Fruit fly (Drosophila melanogaster) whole organism, embryonic: ENCODE measurements around the gene CG32298.

Experiments used
- CG2678 ChIP-seq: fragments of 200-800 bp; sonication (Bioruptor generic); optimal IDR thresholded peaks from 3 replicates; lab custom pipeline; 2019; ENCODE audit warnings: missing biosample characterization, mild to moderate bottlenecking, missing genetic modification characterization, moderate library complexity
- CG32772 ChIP-seq: fragments of 200-800 bp; sonication (Bioruptor generic); IDR thresholded peaks from 2 replicates; pipeline ENCODE4 v1.3.6; 2022; ENCODE audit warnings: missing biosample characterization, missing genetic modification characterization
- CG3995 ChIP-seq: fragments of 200-800 bp; sonication (Bioruptor generic); optimal IDR thresholded peaks from 3 replicates; lab custom pipeline; 2016; ENCODE audit warnings: missing biosample characterization, missing genetic modification characterization
- CG9876 ChIP-seq: fragments of 200-800 bp; sonication (Bioruptor generic); optimal IDR thresholded peaks from 2 replicates; lab custom pipeline; 2016; ENCODE audit warnings: missing biosample characterization, missing genetic modification characterization
- Fer1 ChIP-seq: fragments of 200-800 bp; sonication (Bioruptor generic); optimal IDR thresholded peaks from 2 replicates; lab custom pipeline; 2017; ENCODE audit warnings: missing biosample characterization, mild to moderate bottlenecking, missing genetic modification characterization
- al ChIP-seq: fragments of 200-800 bp; sonication (Bioruptor generic); IDR thresholded peaks from 2 replicates; pipeline ENCODE4 v1.3.6; 2022; ENCODE audit warnings: missing biosample characterization, missing genetic modification characterization
- ato ChIP-seq: fragments of 200-800 bp; sonication (Bioruptor generic); IDR thresholded peaks from 2 replicates; pipeline ENCODE4 v1.3.6; 2022; ENCODE audit warnings: missing biosample characterization, missing genetic modification characterization; ENCODE audit not compliant: partially characterized antibody
- crp ChIP-seq, 2 experiments: fragments of 200-800 bp; sonication (Bioruptor generic); optimal IDR thresholded peaks; 2 replicates in 1 of 2; 3 replicates in 1 of 2; lab custom pipeline; 2017; ENCODE audit warnings: missing biosample characterization in 2 of 2, missing genetic modification characterization in 2 of 2, mild to moderate bottlenecking in 1 of 2, moderate library complexity in 1 of 2
- fd96Cb ChIP-seq: fragments of 200-800 bp; sonication (Bioruptor generic); optimal IDR thresholded peaks from 2 replicates; lab custom pipeline; 2018; ENCODE audit warnings: missing biosample characterization, mild to moderate bottlenecking, missing genetic modification characterization, moderate library complexity
- kay ChIP-seq: fragments of 200-800 bp; sonication (Bioruptor generic); optimal IDR thresholded peaks from 2 replicates; lab custom pipeline; 2016; ENCODE audit warnings: missing biosample characterization, missing genetic modification characterization
- lola ChIP-seq, 3 experiments: fragments of >200 bp in 2 of 3; fragments of 200-800 bp in 1 of 3; sonication (Bioruptor generic) in 1 of 3; optimal IDR thresholded peaks; 2 replicates each; lab custom pipeline; 2017 to 2019; ENCODE audit warnings: missing biosample characterization in 3 of 3, missing genetic modification characterization in 3 of 3, mild to moderate bottlenecking in 1 of 3, moderate library complexity in 1 of 3
- nerfin-2 ChIP-seq: fragments of 200-800 bp; sonication (Bioruptor generic); IDR thresholded peaks from 2 replicates; pipeline ENCODE4 v1.3.6; 2022; ENCODE audit warnings: missing biosample characterization, missing genetic modification characterization; ENCODE audit not compliant: partially characterized antibody
- slou ChIP-seq: fragments of 200-800 bp; sonication (Bioruptor generic); optimal IDR thresholded peaks from 3 replicates; lab custom pipeline; 2016; ENCODE audit warnings: missing biosample characterization, missing genetic modification characterization
- vvl ChIP-seq: fragments of 200-800 bp; sonication (Bioruptor generic); IDR thresholded peaks from 2 replicates; pipeline ENCODE4 v1.3.6; 2022; ENCODE audit warnings: missing biosample characterization, missing genetic modification characterization

dm6 chr3L:2434179-2434578 lies 43.4 kb upstream of the CG32298 start:
- TF ChIP-seq Fer1 (GFP tag; lab: Kevin White, UChicago) (no peak), CG3995 (no peak), CG2678 (tag; lab: Kevin White, UChicago) (no peak), ato (GFP tag; lab: Robert Waterston, UW) (no peak), lola (GFP tag; optimal IDR thresholded peaks at IDR 0.05; lab: Kevin White, UChicago) (no peak), crp (GFP tag; optimal IDR thresholded peaks at IDR 0.05; lab: Kevin White, UChicago) (no peak), CG32772 (GFP tag; lab: Robert Waterston, UW) (no peak), fd96Cb (tag; lab: Kevin White, UChicago) (no peak), slou (no peak), nerfin-2 (GFP tag; lab: Robert Waterston, UW) (no peak), vvl (GFP tag; lab: Robert Waterston, UW) (no peak), al (no peak), kay (GFP tag; lab: Kevin White, UChicago) (no peak), CG9876 (GFP tag; lab: Kevin White, UChicago) (no peak)
